Fruit fly (Drosophila melanogaster): Measurements from ENCODE around the gene MED30.
A peak's percentile ranks its signal among the peaks of the same experiment; 100 is the strongest.

Gene MED30

DNA sequence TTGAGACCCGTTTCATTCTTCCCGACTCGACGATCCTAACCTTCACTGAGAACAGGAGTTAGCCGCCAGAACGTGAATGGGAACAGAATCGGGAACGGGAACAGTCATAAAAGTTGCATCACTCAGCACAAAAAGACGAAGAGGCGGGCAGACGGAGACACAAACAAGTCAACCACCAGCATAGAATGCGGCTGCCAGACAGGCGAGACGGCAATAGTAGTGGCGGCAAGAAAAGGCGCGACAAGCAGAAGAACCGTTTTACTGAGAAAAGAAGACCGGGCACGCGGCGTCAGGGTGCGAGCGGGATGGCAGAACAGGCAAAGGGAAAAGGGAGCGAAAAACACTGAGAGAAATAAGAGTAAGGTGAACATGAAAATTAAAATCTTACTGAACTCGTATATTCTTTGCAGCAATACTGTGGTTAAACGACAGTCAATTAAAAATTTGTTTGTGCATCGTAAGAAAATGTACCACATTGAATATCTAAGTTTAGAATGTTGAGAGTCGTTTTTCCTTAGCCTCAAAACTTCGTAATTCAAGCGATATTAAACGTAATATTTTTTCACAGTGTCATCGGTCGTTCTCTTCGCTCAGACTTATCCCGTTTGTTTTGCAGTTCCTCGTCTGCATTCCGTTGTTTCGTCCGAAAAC lies 13.4 kb downstream of the MED30 start (continued):
- TF ChIP-seq hbn (GFP tag; IDR thresholded peaks at IDR 0.05; ENCODE audit: partially characterized antibody) (no peak), CG32532 (GFP tag; IDR thresholded peaks at IDR 0.05) (peak; percentile 73; the same call in 1 of the 2 replicates), Hand (GFP tag; optimal IDR thresholded peaks at IDR 0.05) (peak; percentile 8), Bteb2 (GFP tag; optimal IDR thresholded peaks at IDR 0.05) (peak; percentile 45), ash1 (GFP tag; optimal IDR thresholded peaks at IDR 0.05) (no peak), Awh (GFP tag; IDR thresholded peaks at IDR 0.05) (peak; percentile 61; the same call in 1 of the 2 replicates), CG12236 (GFP tag; optimal IDR thresholded peaks at IDR 0.05) (peak; percentile 78), CG16815 (GFP tag; optimal IDR thresholded peaks at IDR 0.05) (peak; percentile 86), CG11247 (GFP tag; IDR thresholded peaks at IDR 0.05) (peak; percentile 51; the same call in 1 of the 2 replicates), HLH54F (GFP tag; optimal IDR thresholded peaks at IDR 0.05) (peak; percentile 56), CG4328 (GFP tag; optimal IDR thresholded peaks at IDR 0.05) (peak; percentile 80), Dad (GFP tag; optimal IDR thresholded peaks at IDR 0.05) (peak; percentile 71), Fer3 (tag; optimal IDR thresholded peaks at IDR 0.05) (peak; percentile 71), klu (GFP tag; IDR thresholded peaks at IDR 0.05) (peak; percentile 63; the same call in 1 of the 2 replicates), bbx (GFP tag; IDR thresholded peaks at IDR 0.05; ENCODE audit: partially characterized antibody) (no peak), gce (GFP tag; IDR thresholded peaks at IDR 0.05) (peak; percentile 67; the same call in 2 of the 3 replicates), vnd (GFP tag; IDR thresholded peaks at IDR 0.05; ENCODE audit: partially characterized antibody) (no peak), ac (GFP tag; optimal IDR thresholded peaks at IDR 0.05) (peak; percentile 73), CG10321 (GFP tag; IDR thresholded peaks at IDR 0.05) (peak; percentile 85), CG10462 (GFP tag; optimal IDR thresholded peaks at IDR 0.05) (peak; percentile 80), eve (GFP tag; optimal IDR thresholded peaks at IDR 0.05) (peak; percentile 54 to 96), Poxn (GFP tag; IDR thresholded peaks at IDR 0.05) (no peak), CG15073 (GFP tag; optimal IDR thresholded peaks at IDR 0.05) (peak; percentile 44), crp (GFP tag; optimal IDR thresholded peaks at IDR 0.05) (peak in 1 of 2 experiments; percentile 38), zf30C (GFP tag; optimal IDR thresholded peaks at IDR 0.05) (peak; percentile 99), mirr (GFP tag; optimal IDR thresholded peaks at IDR 0.05) (no peak), Atf3 (GFP tag; optimal IDR thresholded peaks at IDR 0.05) (peak; percentile 87), CG31388 (GFP tag; optimal IDR thresholded peaks at IDR 0.05) (peak; percentile 45), lmd (GFP tag; IDR thresholded peaks at IDR 0.05) (peak; percentile 79), Max (GFP tag; optimal IDR thresholded peaks at IDR 0.05) (peak; percentile 79), fd102C (GFP tag; optimal IDR thresholded peaks at IDR 0.05) (peak; percentile 80), inv (GFP tag; IDR thresholded peaks at IDR 0.05; ENCODE audit: partially characterized antibody) (no peak), schlank (tag; optimal IDR thresholded peaks at IDR 0.05) (peak; percentile 29), fd96Cb (tag; optimal IDR thresholded peaks at IDR 0.05) (peak; percentile 86), HHEX (GFP tag; optimal IDR thresholded peaks at IDR 0.05) (peak; percentile 81), CG6813 (GFP tag; optimal IDR thresholded peaks at IDR 0.05) (peak; percentile 81), Bgb (GFP tag; IDR thresholded peaks at IDR 0.05; ENCODE audit: partially characterized antibody) (0 out of 2 replicates have a peak, but pooled peaks have one; percentile 15), CG3838 (GFP tag; optimal IDR thresholded peaks at IDR 0.05) (no peak), tll (GFP tag; optimal IDR thresholded peaks at IDR 0.05) (peak; percentile 76 to 87), ATbp (GFP tag; optimal IDR thresholded peaks at IDR 0.05) (peak; percentile 83), CG32767 (GFP tag; IDR thresholded peaks at IDR 0.05) (peak; percentile 74), mld (GFP tag; IDR thresholded peaks at IDR 0.05; ENCODE audit: partially characterized antibody) (no peak), CG15011 (GFP tag; optimal IDR thresholded peaks at IDR 0.05) (peak; percentile 74), gro (GFP tag; optimal IDR thresholded peaks at IDR 0.05) (peak; percentile 24), CG12071 (GFP tag; optimal IDR thresholded peaks at IDR 0.05) (peak; percentile 41), seq (GFP tag; IDR thresholded peaks at IDR 0.05) (peak; percentile 71), CG8388 (GFP tag; optimal IDR thresholded peaks at IDR 0.05) (peak; percentile 84), dan (GFP tag; IDR thresholded peaks at IDR 0.05) (no peak; the same call in 1 of the 2 replicates)

Measured in whole organism, embryonic.